Worm (Caenorhabditis elegans) whole organism, late embryonic: ENCODE results near the gene srh-73.

ENCODE experiments used
- C08G9.2 ChIP-seq: sonication (generic microtip); optimal IDR thresholded peaks from 2 replicates; lab custom pipeline; 2016; ENCODE audit warnings: mild to moderate bottlenecking, missing genetic modification characterization, moderate library complexity, missing compliant biosample characterization
- C38D4.7 ChIP-seq: fragments of 200-800 bp; sonication (Bioruptor generic); optimal IDR thresholded peaks from 2 replicates; lab custom pipeline; 2018; ENCODE audit warnings: mild to moderate bottlenecking, missing genetic modification characterization, moderate library complexity, missing compliant biosample characterization
- K02D7.2 ChIP-seq: sonication (generic microtip); optimal IDR thresholded peaks from 2 replicates; lab custom pipeline; 2017; ENCODE audit warnings: mild to moderate bottlenecking, missing genetic modification characterization, missing compliant biosample characterization
- ahr-1 ChIP-seq: sonication (generic microtip); optimal IDR thresholded peaks from 2 replicates; lab custom pipeline; 2016; ENCODE audit warnings: missing genetic modification characterization, missing compliant biosample characterization
- ceh-14 ChIP-seq: sonication (generic microtip); optimal IDR thresholded peaks from 2 replicates; lab custom pipeline; 2016; ENCODE audit warnings: missing genotype, missing genetic modification characterization, missing compliant biosample characterization
- ceh-18 ChIP-seq: sonication (generic microtip); optimal IDR thresholded peaks from 2 replicates; lab custom pipeline; 2016; ENCODE audit warnings: missing genetic modification characterization, missing compliant biosample characterization
- ceh-6 ChIP-seq: fragments of 200-800 bp; sonication (Bioruptor generic); optimal IDR thresholded peaks from 2 replicates; lab custom pipeline; 2018; ENCODE audit warnings: mild to moderate bottlenecking, missing genetic modification characterization, missing compliant biosample characterization
- ceh-9 ChIP-seq: sonication (generic microtip); optimal IDR thresholded peaks from 2 replicates; lab custom pipeline; 2016; ENCODE audit warnings: mild to moderate bottlenecking, missing genetic modification characterization, inconsistent platforms, missing compliant biosample characterization
- dmd-4 ChIP-seq: sonication (generic microtip); optimal IDR thresholded peaks from 2 replicates; lab custom pipeline; 2016; ENCODE audit warnings: borderline replicate concordance, missing genetic modification characterization, missing compliant biosample characterization
- elt-2 ChIP-seq: sonication (generic microtip); optimal IDR thresholded peaks from 2 replicates; lab custom pipeline; 2016; ENCODE audit warnings: missing genetic modification reagents, missing genetic modification characterization, missing compliant biosample characterization
- fax-1 ChIP-seq: sonication (generic microtip); optimal IDR thresholded peaks from 2 replicates; lab custom pipeline; 2016; ENCODE audit warnings: missing genotype, missing genetic modification characterization, missing compliant biosample characterization
- hlh-13 ChIP-seq: fragments of 200-800 bp; sonication (Bioruptor generic); optimal IDR thresholded peaks from 2 replicates; lab custom pipeline; 2018; ENCODE audit warnings: mild to moderate bottlenecking, missing genetic modification characterization, missing compliant biosample characterization
- hlh-15 ChIP-seq: sonication (generic microtip); optimal IDR thresholded peaks from 2 replicates; lab custom pipeline; 2016; ENCODE audit warnings: missing genetic modification characterization, missing compliant biosample characterization
- hlh-8 ChIP-seq: sonication (generic microtip); optimal IDR thresholded peaks from 2 replicates; lab custom pipeline; 2016; ENCODE audit warnings: missing genotype, missing genetic modification characterization, missing compliant biosample characterization
- lin-11 ChIP-seq: fragments of 200-800 bp; sonication (Bioruptor generic); optimal IDR thresholded peaks from 2 replicates; lab custom pipeline; 2018; ENCODE audit warnings: mild to moderate bottlenecking, missing genetic modification characterization, missing compliant biosample characterization
- madf-2 ChIP-seq: sonication (generic microtip); optimal IDR thresholded peaks from 2 replicates; lab custom pipeline; 2017; ENCODE audit warnings: missing genetic modification characterization, missing compliant biosample characterization
- nhr-11 ChIP-seq: fragments of 150-350 bp; optimal IDR thresholded peaks from 2 replicates; lab custom pipeline; 2014; ENCODE audit warnings: missing biosample characterization, missing genetic modification characterization
- nhr-232 ChIP-seq: sonication (generic microtip); optimal IDR thresholded peaks from 2 replicates; lab custom pipeline; 2016; ENCODE audit warnings: missing genetic modification characterization, missing compliant biosample characterization
- odd-2 ChIP-seq: sonication (generic microtip); optimal IDR thresholded peaks from 2 replicates; lab custom pipeline; 2017; ENCODE audit warnings: antibody characterized with exemption, mild to moderate bottlenecking, missing genetic modification characterization, missing compliant biosample characterization
- pag-3 ChIP-seq: sonication (generic microtip); optimal IDR thresholded peaks from 2 replicates; lab custom pipeline; 2016; ENCODE audit warnings: missing compliant biosample characterization, missing genetic modification characterization, borderline replicate concordance
- pat-9 ChIP-seq: fragments of 200-800 bp; sonication (Bioruptor generic); optimal IDR thresholded peaks from 2 replicates; lab custom pipeline; 2018; ENCODE audit warnings: mild to moderate bottlenecking, missing genetic modification characterization, moderate library complexity, missing compliant biosample characterization
- pha-2 ChIP-seq: sonication (generic microtip); optimal IDR thresholded peaks from 2 replicates; lab custom pipeline; 2017; ENCODE audit warnings: mild to moderate bottlenecking, missing genetic modification characterization, missing compliant biosample characterization
- pha-4 ChIP-seq: fragments of 150-350 bp; optimal IDR thresholded peaks from 2 replicates; lab custom pipeline; 2018; ENCODE audit warnings: missing biosample characterization, missing genetic modification reagents, missing genetic modification characterization
- pros-1 ChIP-seq: fragments of 150-350 bp; optimal IDR thresholded peaks from 2 replicates; lab custom pipeline; 2014; ENCODE audit warnings: missing biosample characterization, missing genetic modification reagents, missing genetic modification characterization
- ref-2 ChIP-seq: sonication (generic microtip); optimal IDR thresholded peaks from 2 replicates; lab custom pipeline; 2016; ENCODE audit warnings: missing genetic modification characterization, missing compliant biosample characterization
- sox-2 ChIP-seq: fragments of 200-800 bp; sonication (Bioruptor generic); IDR thresholded peaks from 2 replicates; pipeline ENCODE4 v1.3.6; 2022; ENCODE audit warnings: missing genetic modification reagents, missing genetic modification characterization, missing compliant biosample characterization
- sox-4 ChIP-seq: sonication (generic microtip); optimal IDR thresholded peaks from 2 replicates; lab custom pipeline; 2017; ENCODE audit warnings: mild to moderate bottlenecking, missing genetic modification characterization, inconsistent platforms, missing compliant biosample characterization
- syd-9 ChIP-seq: sonication (generic microtip); optimal IDR thresholded peaks from 2 replicates; lab custom pipeline; 2016; ENCODE audit warnings: mild to moderate bottlenecking, missing genetic modification characterization, moderate library complexity, missing compliant biosample characterization
- tbx-2 ChIP-seq: sonication (generic microtip); optimal IDR thresholded peaks from 2 replicates; lab custom pipeline; 2016; ENCODE audit warnings: missing genetic modification characterization, missing compliant biosample characterization
- tbx-7 ChIP-seq: sonication (generic microtip); optimal IDR thresholded peaks from 2 replicates; lab custom pipeline; 2016; ENCODE audit warnings: missing genotype, missing genetic modification characterization, missing compliant biosample characterization
- ttx-3 ChIP-seq: sonication (generic microtip); optimal IDR thresholded peaks from 2 replicates; lab custom pipeline; 2016; ENCODE audit warnings: missing genetic modification reagents, missing genetic modification characterization, missing compliant biosample characterization
- unc-3 ChIP-seq, 2 experiments: fragments of 200-800 bp in 1 of 2; sonication (Bioruptor generic) in 1 of 2; sonication (generic microtip) in 1 of 2; conservative IDR thresholded peaks in 1 of 2; optimal IDR thresholded peaks in 1 of 2; 2 replicates each; pipeline versions ENCODE4 v1.3.6 to Lab custom; 2016 to 2022; ENCODE audit warnings: missing compliant biosample characterization in 2 of 2, missing genetic modification characterization in 2 of 2, missing genetic modification reagents in 1 of 2
- unc-86 ChIP-seq: sonication (generic microtip); optimal IDR thresholded peaks from 2 replicates; lab custom pipeline; 2016; ENCODE audit warnings: missing genetic modification characterization, missing compliant biosample characterization

The srh-73 gene

DNA sequence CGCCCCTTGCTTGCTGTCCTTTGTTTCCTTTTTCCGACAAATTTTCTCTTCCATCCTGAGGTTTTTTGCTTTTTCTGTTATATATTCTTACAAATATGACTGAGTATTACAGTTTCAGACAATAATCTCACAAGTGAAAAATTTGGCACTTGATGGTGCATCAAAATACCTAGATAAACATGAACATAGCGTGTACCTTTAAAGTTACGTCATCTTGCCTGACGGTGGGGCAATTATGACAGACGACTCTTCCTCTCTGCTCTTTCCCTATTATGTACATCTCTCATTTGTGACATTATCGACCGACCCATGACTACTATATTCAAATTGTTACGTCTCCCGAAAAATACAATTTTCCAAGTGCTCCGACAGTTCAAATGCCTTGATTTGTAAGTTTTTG lies 29.3 kb upstream of the srh-73 start, which contains the start of gene fbxb-102:
Gene fbxb-102, plus strand, starts transcription at position 301 of the 400 bp plus-strand sequence.
- no peak for TF ChIP-seq dmd-4
- TF ChIP-seq syd-9 (tag; lab: Kevin White, UChicago) = no peak
- no peak for TF ChIP-seq ahr-1 (tag; lab: Kevin White, UChicago)
- TF ChIP-seq C38D4.7 = no peak
- TF ChIP-seq hlh-15 (tag; lab: Kevin White, UChicago) = no peak
- TF ChIP-seq elt-2 (tag; lab: Kevin White, UChicago) = no peak
- no peak for TF ChIP-seq tbx-2 (tag; lab: Kevin White, UChicago)
- TF ChIP-seq pros-1 = no peak
- TF ChIP-seq fax-1 (tag; lab: Kevin White, UChicago) = no peak
- no peak for TF ChIP-seq hlh-8
- TF ChIP-seq unc-3 (GFP tag; conservative IDR thresholded peaks at IDR 0.05; lab: Robert Waterston, UW) = no peak
- no peak for TF ChIP-seq unc-3 (tag; optimal IDR thresholded peaks at IDR 0.05; lab: Kevin White, UChicago)
- TF ChIP-seq ceh-14 = no peak
- TF ChIP-seq ceh-9 (tag; lab: Kevin White, UChicago) = no peak
- no peak for TF ChIP-seq K02D7.2 (tag; lab: Kevin White, UChicago)
- TF ChIP-seq sox-2 (GFP tag; lab: Robert Waterston, UW) = no peak

DNA sequence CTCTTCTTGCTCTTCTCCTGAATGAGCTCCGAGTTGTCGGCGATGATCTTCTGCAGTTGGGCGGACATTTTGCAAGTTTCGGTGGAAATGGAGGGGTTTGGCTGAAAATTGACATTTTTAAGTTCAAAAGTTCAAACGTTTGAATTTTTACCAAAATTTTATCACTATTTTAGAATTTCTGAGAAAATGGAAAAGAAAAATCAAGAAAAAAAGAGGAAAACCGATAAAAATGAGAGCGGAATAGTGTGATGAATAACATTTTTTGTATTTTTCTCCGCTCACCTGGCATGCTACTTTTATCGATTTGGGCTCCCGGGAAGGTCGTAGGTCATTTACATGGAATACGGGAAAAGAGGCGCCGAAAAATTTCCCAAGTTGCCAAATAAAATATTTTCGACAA lies 26.9 kb upstream of the srh-73 start, which contains the start of gene F15A4.10:
Gene F15A4.10, minus strand, starts transcription at position 101 of the 400 bp plus-strand sequence.
- TF ChIP-seq madf-2 (tag; lab: Kevin White, UChicago) (no peak), pat-9 (no peak), tbx-7 (no peak), ttx-3 (tag; lab: Kevin White, UChicago) (no peak), unc-3 (GFP tag; conservative IDR thresholded peaks at IDR 0.05; lab: Robert Waterston, UW) (no peak), unc-3 (tag; optimal IDR thresholded peaks at IDR 0.05; lab: Kevin White, UChicago) (no peak), pha-4 (tag; lab: Kevin White, UChicago) (no peak), nhr-232 (no peak), ceh-6 (GFP tag; lab: Kevin White, UChicago) (no peak), ceh-14 (no peak), lin-11 (tag; lab: Kevin White, UChicago) (no peak), odd-2 (tag; lab: Kevin White, UChicago) (no peak), ceh-9 (tag; lab: Kevin White, UChicago) (no peak), dmd-4 (no peak), K02D7.2 (tag; lab: Kevin White, UChicago) (no peak), pag-3 (tag; lab: Kevin White, UChicago) (no peak)

DNA sequence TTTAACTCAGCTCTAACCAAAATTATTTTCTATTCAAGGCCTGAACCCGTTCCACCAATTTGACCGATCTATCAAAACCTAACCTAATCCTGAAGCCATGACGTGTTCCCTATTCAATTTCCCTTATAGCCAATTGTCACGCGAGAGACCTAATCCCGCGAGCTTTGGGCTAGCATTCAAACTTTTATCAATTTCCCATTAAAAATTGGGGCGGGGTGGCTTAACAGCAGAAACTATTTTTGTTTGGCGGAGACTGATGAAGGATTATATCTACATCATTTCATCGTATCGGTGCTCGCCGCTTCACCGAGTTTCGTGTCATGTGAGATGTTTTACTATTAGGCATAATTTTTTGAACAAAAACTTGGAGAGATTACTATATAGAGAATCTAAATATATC lies 23.2 kb upstream of the srh-73 start:
- TF ChIP-seq C08G9.2 (tag; lab: Kevin White, UChicago) = no peak
- no peak for TF ChIP-seq K02D7.2 (tag; lab: Kevin White, UChicago)
- TF ChIP-seq ceh-18 (tag; lab: Kevin White, UChicago) = no peak
- TF ChIP-seq sox-4 (tag; lab: Kevin White, UChicago) = no peak
- no peak for TF ChIP-seq pha-2 (tag; lab: Kevin White, UChicago)
- no peak for TF ChIP-seq ref-2 (tag; lab: Kevin White, UChicago)
- no peak for TF ChIP-seq unc-3 (GFP tag; conservative IDR thresholded peaks at IDR 0.05; lab: Robert Waterston, UW)
- TF ChIP-seq unc-3 (tag; optimal IDR thresholded peaks at IDR 0.05; lab: Kevin White, UChicago) = no peak
- no peak for TF ChIP-seq pat-9
- TF ChIP-seq pha-4 (tag; lab: Kevin White, UChicago) = no peak
- no peak for TF ChIP-seq hlh-13 (GFP tag; lab: Kevin White, UChicago)
- no peak for TF ChIP-seq nhr-11 (tag; lab: Kevin White, UChicago)
- no peak for TF ChIP-seq madf-2 (tag; lab: Kevin White, UChicago)
- no peak for TF ChIP-seq unc-86 (tag; lab: Kevin White, UChicago)
- no peak for TF ChIP-seq dmd-4

DNA sequence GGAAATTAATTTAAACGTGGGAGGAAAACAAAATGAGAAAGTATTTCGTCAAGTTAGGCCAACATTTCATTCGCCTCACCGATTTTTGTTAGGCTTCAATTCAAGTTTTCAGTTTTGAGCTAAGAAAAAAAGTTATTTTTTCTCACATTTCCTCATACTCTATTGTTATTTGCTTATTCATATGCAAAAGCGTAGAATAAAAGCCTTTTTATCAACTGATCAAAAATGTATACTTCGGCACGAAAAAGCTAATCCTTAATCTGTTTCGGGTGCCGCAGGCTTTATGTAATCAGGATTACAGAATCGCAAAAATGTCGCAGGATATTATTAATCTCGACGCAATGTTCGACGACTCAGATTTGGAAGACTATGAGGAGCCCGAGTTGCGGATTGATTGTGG lies 22.1 kb upstream of the srh-73 start, which contains the start of gene T21B4.15:
Gene T21B4.15, plus strand, starts transcription at position 301 of the 400 bp plus-strand sequence.
- no peak for TF ChIP-seq hlh-8
